Fruit fly (Drosophila melanogaster) whole organism, embryonic: ENCODE measurements around the gene pall.

Source experiments
- B-H2 ChIP-seq: fragments of 200-800 bp; sonication (Bioruptor generic); optimal IDR thresholded peaks from 2 replicates; lab custom pipeline; 2018; ENCODE audit warnings: missing biosample characterization, mild to moderate bottlenecking, missing genetic modification characterization
- Bgb ChIP-seq: fragments of 200-800 bp; sonication (Bioruptor generic); IDR thresholded peaks from 2 replicates; pipeline ENCODE4 v1.3.6; 2022; ENCODE audit warnings: missing biosample characterization, missing genetic modification characterization; ENCODE audit not compliant: partially characterized antibody
- CG12236 ChIP-seq: fragments of 200-800 bp; sonication (Bioruptor generic); optimal IDR thresholded peaks from 2 replicates; lab custom pipeline; 2016; ENCODE audit warnings: missing biosample characterization, missing genetic modification characterization
- CG1233 ChIP-seq: fragments of 200-800 bp; sonication (Bioruptor generic); optimal IDR thresholded peaks from 4 replicates; lab custom pipeline; 2018; ENCODE audit warnings: missing biosample characterization, mild to moderate bottlenecking, missing genetic modification characterization
- CG12659 ChIP-seq: fragments of 200-800 bp; sonication (Bioruptor generic); optimal IDR thresholded peaks from 3 replicates; lab custom pipeline; 2017; ENCODE audit warnings: mild to moderate bottlenecking, missing biosample characterization, missing genetic modification reagents, missing genetic modification characterization
- CG14050 ChIP-seq: fragments of 200-800 bp; sonication (Bioruptor generic); IDR thresholded peaks from 3 replicates; pipeline ENCODE4 v1.3.6; 2022; ENCODE audit warnings: missing biosample characterization, missing genetic modification characterization
- CG17568 ChIP-seq: fragments of 200-800 bp; sonication (Bioruptor generic); optimal IDR thresholded peaks from 2 replicates; lab custom pipeline; 2018; ENCODE audit warnings: missing biosample characterization, mild to moderate bottlenecking, missing genetic modification characterization, moderate library complexity
- CG32767 ChIP-seq: fragments of 200-800 bp; sonication (Bioruptor generic); IDR thresholded peaks from 2 replicates; pipeline ENCODE4 v1.3.6; 2022; ENCODE audit warnings: missing biosample characterization, missing genetic modification characterization
- CG3407 ChIP-seq: fragments of 200-800 bp; sonication (Bioruptor generic); optimal IDR thresholded peaks from 2 replicates; lab custom pipeline; 2018; ENCODE audit warnings: missing biosample characterization, mild to moderate bottlenecking, missing genetic modification characterization
- CG4282 ChIP-seq: fragments of 200-800 bp; sonication (Bioruptor generic); optimal IDR thresholded peaks from 2 replicates; lab custom pipeline; 2016; ENCODE audit warnings: missing biosample characterization, missing genetic modification characterization
- CG6854 ChIP-seq: fragments of 200-800 bp; sonication (Bioruptor generic); optimal IDR thresholded peaks from 3 replicates; lab custom pipeline; 2017; ENCODE audit warnings: missing biosample characterization, mild to moderate bottlenecking, missing genetic modification characterization
- CG8089 ChIP-seq: fragments of 200-800 bp; sonication (Bioruptor generic); optimal IDR thresholded peaks from 3 replicates; lab custom pipeline; 2016; ENCODE audit warnings: missing biosample characterization, missing genetic modification characterization
- CG8924 ChIP-seq: fragments of 200-800 bp; optimal IDR thresholded peaks from 3 replicates; lab custom pipeline; 2019; ENCODE audit warnings: missing biosample characterization, mild to moderate bottlenecking, missing genetic modification characterization, moderate library complexity
- Camta ChIP-seq: fragments of 200-800 bp; sonication (Bioruptor generic); optimal IDR thresholded peaks from 2 replicates; lab custom pipeline; 2016; ENCODE audit warnings: missing biosample characterization, missing genetic modification characterization
- H2.0 ChIP-seq: fragments of 200-800 bp; sonication (Bioruptor generic); IDR thresholded peaks from 2 replicates; pipeline ENCODE4 v1.3.6; 2022; ENCODE audit warnings: missing biosample characterization, missing genetic modification characterization
- Hmr ChIP-seq: fragments of 200-800 bp; sonication (Bioruptor generic); optimal IDR thresholded peaks from 3 replicates; lab custom pipeline; 2017; ENCODE audit warnings: mild to moderate bottlenecking, missing biosample characterization, missing genetic modification reagents, missing genetic modification characterization
- Jarid2 ChIP-seq: fragments of 200-800 bp; sonication (Bioruptor generic); optimal IDR thresholded peaks from 3 replicates; lab custom pipeline; 2017; ENCODE audit warnings: mild to moderate bottlenecking, missing biosample characterization, missing genetic modification reagents, missing genetic modification characterization
- Lhr ChIP-seq: fragments of 200-800 bp; sonication (Bioruptor generic); optimal IDR thresholded peaks from 3 replicates; lab custom pipeline; 2017; ENCODE audit warnings: mild to moderate bottlenecking, missing biosample characterization, missing genetic modification reagents, missing genetic modification characterization
- Nf-YA ChIP-seq: fragments of 200-800 bp; sonication (Bioruptor generic); IDR thresholded peaks from 2 replicates; pipeline ENCODE4 v1.3.6; 2022; ENCODE audit warnings: missing biosample characterization, missing genetic modification characterization
- Oli ChIP-seq: fragments of 200-800 bp; sonication (Bioruptor generic); optimal IDR thresholded peaks from 2 replicates; lab custom pipeline; 2018; ENCODE audit warnings: missing biosample characterization, mild to moderate bottlenecking, missing genetic modification characterization, moderate library complexity
- Opbp ChIP-seq: fragments of 200-800 bp; sonication (Bioruptor generic); IDR thresholded peaks from 3 replicates; pipeline ENCODE4 v1.3.6; 2022; ENCODE audit warnings: missing biosample characterization, missing genetic modification characterization; ENCODE audit not compliant: partially characterized antibody
- Pdp1 ChIP-seq, 2 experiments: fragments of 200-800 bp; sonication (Bioruptor generic); optimal IDR thresholded peaks; 3 replicates each; lab custom pipeline; 2016; ENCODE audit warnings: missing biosample characterization in 2 of 2, missing genetic modification characterization in 2 of 2, mild to moderate bottlenecking in 1 of 2, moderate library complexity in 1 of 2
- Poxn ChIP-seq: fragments of 200-800 bp; sonication (Bioruptor generic); IDR thresholded peaks from 2 replicates; pipeline ENCODE4 v1.3.6; 2022; ENCODE audit warnings: missing biosample characterization, missing genetic modification characterization
- Rfx ChIP-seq: fragments of 200-800 bp; sonication (Bioruptor generic); IDR thresholded peaks from 2 replicates; pipeline ENCODE4 v1.3.6; 2022; ENCODE audit warnings: missing biosample characterization, missing genetic modification characterization
- Stat92E ChIP-seq, 3 experiments: fragments of >200 bp in 2 of 3; fragments of 200-800 bp in 1 of 3; sonication (Bioruptor generic) in 1 of 3; optimal IDR thresholded peaks; 2 replicates each; lab custom pipeline; 2017 to 2019; ENCODE audit warnings: missing biosample characterization in 3 of 3, missing genetic modification characterization in 3 of 3, mild to moderate bottlenecking in 1 of 3, moderate library complexity in 1 of 3
- Taf1 ChIP-seq: fragments of 200-800 bp; sonication (Bioruptor generic); IDR thresholded peaks from 2 replicates; pipeline ENCODE4 v1.3.6; 2022; ENCODE audit warnings: missing biosample characterization, missing genetic modification characterization
- dpn ChIP-seq, 2 experiments: fragments of 200-800 bp; sonication (Bioruptor generic); optimal IDR thresholded peaks; 3 replicates each; lab custom pipeline; 2016; ENCODE audit warnings: missing biosample characterization in 2 of 2, missing genetic modification characterization in 2 of 2
- fd96Cb ChIP-seq: fragments of 200-800 bp; sonication (Bioruptor generic); optimal IDR thresholded peaks from 2 replicates; lab custom pipeline; 2018; ENCODE audit warnings: missing biosample characterization, mild to moderate bottlenecking, missing genetic modification characterization, moderate library complexity
- hbn ChIP-seq: fragments of 200-800 bp; sonication (Bioruptor generic); IDR thresholded peaks from 2 replicates; pipeline ENCODE4 v1.3.6; 2022; ENCODE audit warnings: missing biosample characterization, missing genetic modification characterization; ENCODE audit not compliant: partially characterized antibody
- her ChIP-seq: fragments of 200-800 bp; sonication (Bioruptor generic); optimal IDR thresholded peaks from 2 replicates; lab custom pipeline; 2016; ENCODE audit warnings: missing biosample characterization, missing genetic modification characterization
- ind ChIP-seq: fragments of 200-800 bp; sonication (Bioruptor generic); optimal IDR thresholded peaks from 3 replicates; lab custom pipeline; 2016; ENCODE audit warnings: missing biosample characterization, missing genetic modification characterization
- jing ChIP-seq: fragments of 200-800 bp; sonication (Bioruptor generic); optimal IDR thresholded peaks from 2 replicates; lab custom pipeline; 2018; ENCODE audit warnings: missing biosample characterization, mild to moderate bottlenecking, missing genetic modification characterization
- p53 ChIP-seq: fragments of 200-800 bp; sonication (Bioruptor generic); optimal IDR thresholded peaks from 2 replicates; lab custom pipeline; 2016; ENCODE audit warnings: missing biosample characterization, missing genetic modification characterization
- ranshi ChIP-seq: fragments of 200-800 bp; sonication (Bioruptor generic); IDR thresholded peaks from 2 replicates; pipeline ENCODE4 v1.3.6; 2022; ENCODE audit warnings: missing biosample characterization, missing genetic modification characterization
- sima ChIP-seq: fragments of 200-800 bp; sonication (Bioruptor generic); optimal IDR thresholded peaks from 2 replicates; lab custom pipeline; 2016; ENCODE audit warnings: missing biosample characterization, missing genetic modification characterization
- sug ChIP-seq: fragments of 200-800 bp; optimal IDR thresholded peaks from 2 replicates; lab custom pipeline; 2019; ENCODE audit warnings: missing biosample characterization, mild to moderate bottlenecking, missing genetic modification characterization, moderate library complexity
- tin ChIP-seq: fragments of 200-800 bp; sonication (Bioruptor generic); optimal IDR thresholded peaks from 3 replicates; lab custom pipeline; 2016; ENCODE audit warnings: missing biosample characterization, missing genetic modification characterization
- unpg ChIP-seq: fragments of 200-800 bp; sonication (Bioruptor generic); optimal IDR thresholded peaks from 3 replicates; lab custom pipeline; 2018; ENCODE audit warnings: missing biosample characterization, mild to moderate bottlenecking, missing genetic modification characterization, moderate library complexity
- usp ChIP-seq: fragments of >200 bp; optimal IDR thresholded peaks from 2 replicates; lab custom pipeline; 2017; ENCODE audit warnings: missing biosample characterization, missing genetic modification characterization
- zen2 ChIP-seq: fragments of 200-800 bp; sonication (Bioruptor generic); IDR thresholded peaks from 3 replicates; pipeline ENCODE4 v1.3.6; 2022; ENCODE audit warnings: missing biosample characterization, missing genetic modification characterization; ENCODE audit not compliant: partially characterized antibody

Gene pall

DNA sequence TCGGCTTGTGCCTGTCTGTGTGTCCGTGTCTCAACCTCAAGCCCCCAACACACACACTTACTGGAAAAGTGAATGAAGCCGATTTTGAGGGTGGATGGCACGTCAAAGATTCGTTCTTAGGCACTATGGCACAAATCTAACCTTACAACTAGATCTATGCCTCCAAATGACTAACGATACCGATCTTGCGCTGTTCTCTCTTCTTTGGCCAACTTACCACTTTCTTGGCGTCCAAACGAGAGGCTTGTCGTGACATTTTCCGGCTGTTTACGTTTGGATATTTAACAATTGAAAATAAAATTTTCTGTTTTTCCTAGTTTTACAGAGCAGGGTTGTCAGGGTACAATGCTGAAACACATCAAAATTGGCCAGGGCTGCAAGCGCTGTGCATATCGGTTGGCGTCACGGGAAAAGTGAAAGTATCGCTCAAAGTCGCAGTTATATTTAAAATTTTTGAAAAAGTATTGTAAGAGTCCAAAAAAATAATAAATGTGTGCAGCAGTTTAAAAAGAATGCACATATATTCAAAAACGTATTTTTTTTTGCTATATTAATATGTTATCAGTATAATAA is 45.6 kb downstream of the pall start, which contains the start of the genes Bet3 and Nf-YA (continued):
- TF ChIP-seq zen2 (GFP tag; lab: Robert Waterston, UW) (peak; percentile 86; the same call in 1 of the 3 replicates), unpg (GFP tag; lab: Kevin White, UChicago) (no peak), CG17568 (no peak), Poxn (GFP tag; lab: Robert Waterston, UW) (no peak), B-H2 (peak; percentile 69), ranshi (GFP tag; lab: Robert Waterston, UW) (peak; percentile 32; the same call in 1 of the 2 replicates), jing (GFP tag; lab: Kevin White, UChicago) (no peak), Nf-YA (GFP tag; lab: Robert Waterston, UW) (no peak), H2.0 (GFP tag; lab: Robert Waterston, UW) (peak; percentile 31; the same call in 1 of the 2 replicates), Pdp1 (GFP tag; optimal IDR thresholded peaks at IDR 0.05; lab: Kevin White, UChicago) (peak; percentile 39 to 51), CG8924 (tag; lab: Kevin White, UChicago) (peak; percentile 5), usp (GFP tag; lab: Kevin White, UChicago) (no peak), Oli (no peak), Lhr (GFP tag; lab: Kevin White, UChicago) (peak; percentile 44), Taf1 (GFP tag; lab: Robert Waterston, UW) (no peak), CG8089 (GFP tag; lab: Kevin White, UChicago) (peak; percentile 3), Stat92E (GFP tag; optimal IDR thresholded peaks at IDR 0.05; lab: Kevin White, UChicago) (no peak), dpn (GFP tag; optimal IDR thresholded peaks at IDR 0.05; lab: Kevin White, UChicago) (peak; percentile 65 to 68), ind (peak; percentile 61), Opbp (GFP tag; lab: Robert Waterston, UW) (peak; percentile 83), CG6854 (GFP tag; lab: Kevin White, UChicago) (no peak), CG3407 (GFP tag; lab: Kevin White, UChicago) (no peak), CG12236 (GFP tag; lab: Kevin White, UChicago) (no peak), Jarid2 (GFP tag; lab: Kevin White, UChicago) (peak; percentile 20), tin (GFP tag; lab: Kevin White, UChicago) (peak; percentile 72), CG1233 (GFP tag; lab: Kevin White, UChicago) (peak; percentile 27), sima (GFP tag; lab: Kevin White, UChicago) (no peak), her (GFP tag; lab: Kevin White, UChicago) (peak; percentile 36), CG32767 (GFP tag; lab: Robert Waterston, UW) (no peak), Hmr (GFP tag; lab: Kevin White, UChicago) (peak; percentile 42), Bgb (peak; percentile 87), p53 (GFP tag; lab: Kevin White, UChicago) (peak; percentile 21), sug (tag; lab: Kevin White, UChicago) (peak; percentile 41), CG12659 (GFP tag; lab: Kevin White, UChicago) (peak; percentile 65), CG14050 (GFP tag; lab: Robert Waterston, UW) (no peak; the same call in 2 of the 3 replicates), hbn (GFP tag; lab: Robert Waterston, UW) (peak; percentile 87), CG4282 (GFP tag; lab: Kevin White, UChicago) (peak; percentile 30), Camta (GFP tag; lab: Kevin White, UChicago) (peak; percentile 53), fd96Cb (tag; lab: Kevin White, UChicago) (peak; percentile 29), Rfx (GFP tag; lab: Robert Waterston, UW) (peak; percentile 76)
